Fruit fly (Drosophila melanogaster): Measurements from ENCODE around the gene CG32485.

CG32485 gene

dm6 chr3L:3060054-3060979, 10.2 kb downstream of the CG32485 start (continued):
- TF ChIP-seq Hey (tag; optimal IDR thresholded peaks at IDR 0.05) (peak; percentile 93), cwo (GFP tag; optimal IDR thresholded peaks at IDR 0.05) (peak; percentile 97), CG15011 (GFP tag; optimal IDR thresholded peaks at IDR 0.05) (peak; percentile 97), ham (GFP tag; IDR thresholded peaks at IDR 0.05) (peak; percentile 97), tin (GFP tag; optimal IDR thresholded peaks at IDR 0.05) (peak; percentile 99), BtbVII (GFP tag; optimal IDR thresholded peaks at IDR 0.05) (peak; percentile 97), CG9727 (GFP tag; optimal IDR thresholded peaks at IDR 0.05) (peak; percentile 99), slou (GFP tag; optimal IDR thresholded peaks at IDR 0.05) (peak; percentile 95), Hmr (GFP tag; optimal IDR thresholded peaks at IDR 0.05) (peak; percentile 99), schlank (tag; optimal IDR thresholded peaks at IDR 0.05) (peak; percentile 98), CG6683 (GFP tag; optimal IDR thresholded peaks at IDR 0.05) (peak; percentile 95), stc (GFP tag; IDR thresholded peaks at IDR 0.05) (peak; percentile 99), CG8388 (GFP tag; optimal IDR thresholded peaks at IDR 0.05) (peak; percentile 96), bab2 (GFP tag; optimal IDR thresholded peaks at IDR 0.05) (peak; percentile 99), dan (GFP tag; IDR thresholded peaks at IDR 0.05) (peak; percentile 98), Camta (GFP tag; optimal IDR thresholded peaks at IDR 0.05) (peak; percentile 98), ATbp (GFP tag; optimal IDR thresholded peaks at IDR 0.05) (peak; percentile 99), zf30C (GFP tag; optimal IDR thresholded peaks at IDR 0.05) (no peak), tup (GFP tag; optimal IDR thresholded peaks at IDR 0.05) (peak; percentile 98), Antp (GFP tag; optimal IDR thresholded peaks at IDR 0.05) (peak; percentile 99), Usf (GFP tag; optimal IDR thresholded peaks at IDR 0.05) (peak; percentile 98), HmgZ (tag; optimal IDR thresholded peaks at IDR 0.05) (peak; percentile 99), D19B (GFP tag; optimal IDR thresholded peaks at IDR 0.05) (peak; percentile 93), HLH4C (GFP tag; IDR thresholded peaks at IDR 0.05; ENCODE audit: partially characterized antibody) (no peak), CG4424 (GFP tag; optimal IDR thresholded peaks at IDR 0.05) (peak; percentile 98), CG10147 (GFP tag; optimal IDR thresholded peaks at IDR 0.05) (peak; percentile 93), chm (GFP tag; IDR thresholded peaks at IDR 0.05) (peak; percentile 99), Chrac-16 (GFP tag; optimal IDR thresholded peaks at IDR 0.05) (peak; percentile 99), CG5245 (GFP tag; optimal IDR thresholded peaks at IDR 0.05) (peak; percentile 98), Dll (GFP tag; IDR thresholded peaks at IDR 0.05; ENCODE audit: partially characterized antibody) (0 out of 4 replicates have a peak, but pooled peaks have one; percentile 38), Lim3 (GFP tag; IDR thresholded peaks at IDR 0.05) (peak; percentile 98), CG31441 (GFP tag; IDR thresholded peaks at IDR 0.05) (peak; percentile 95), stwl (tag; optimal IDR thresholded peaks at IDR 0.05) (no peak), Lpt (GFP tag; optimal IDR thresholded peaks at IDR 0.05) (peak; percentile 12), MBD-R2 (GFP tag; IDR thresholded peaks at IDR 0.05) (peak; percentile 99), Ets65A (GFP tag) (peak; percentile 100), kni (GFP tag; optimal IDR thresholded peaks at IDR 0.05) (peak; percentile 92), CG14441 (GFP tag; IDR thresholded peaks at IDR 0.05) (peak; percentile 99), NC2β (GFP tag; optimal IDR thresholded peaks at IDR 0.05) (peak; percentile 97), eve (GFP tag; optimal IDR thresholded peaks at IDR 0.05) (peak; percentile 38 to 99), MTF-1 (GFP tag; optimal IDR thresholded peaks at IDR 0.05; ENCODE audit: borderline replicate concordance) (peak; percentile 96), GATAe (GFP tag; conservative IDR thresholded peaks at IDR 0.05) (peak; percentile 97), CG30020 (tag; optimal IDR thresholded peaks at IDR 0.05) (peak; percentile 76), gcm (GFP tag; optimal IDR thresholded peaks at IDR 0.05) (peak; percentile 97), CG6854 (GFP tag; optimal IDR thresholded peaks at IDR 0.05) (peak; percentile 96), cato (GFP tag; optimal IDR thresholded peaks at IDR 0.05; ENCODE audit: borderline replicate concordance) (peak; percentile 97), CG6654 (GFP tag; optimal IDR thresholded peaks at IDR 0.05) (peak; percentile 94), CG17361 (GFP tag; IDR thresholded peaks at IDR 0.05) (peak; percentile 97)

All from whole organism, embryonic.